Worm (Caenorhabditis elegans): ENCODE data around the gene set-31.
"Not testable (repeated sequence)": the region's sequence is repeated elsewhere in the genome, so short reads cannot be mapped to it uniquely, and the experiment has no call there.

DNA sequence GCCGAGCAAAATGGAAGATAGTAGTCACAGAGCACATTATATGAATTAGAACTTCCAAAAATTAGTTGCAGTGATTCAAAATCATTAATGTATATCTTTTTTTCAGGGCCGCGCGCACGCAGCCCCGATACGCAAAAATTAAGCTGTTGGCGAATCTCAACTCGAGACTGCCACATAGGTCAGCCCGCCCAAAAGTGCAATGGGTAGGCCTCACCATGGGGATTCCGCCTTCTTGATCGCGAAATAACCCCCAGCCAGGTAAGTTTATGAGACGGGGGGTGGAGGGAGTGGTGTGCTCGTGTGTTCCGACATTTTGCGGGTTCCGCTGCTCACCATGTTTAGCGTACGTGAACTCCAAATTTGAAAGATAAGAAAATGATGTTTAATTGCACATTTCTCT is 45.4 kb downstream of the set-31 start, which contains the start of gene F08H9.3:
- TF ChIP-seq sox-4 (tag; optimal IDR thresholded peaks at IDR 0.05); hlh-13 (GFP tag; optimal IDR thresholded peaks at IDR 0.05); dmd-4 (tag; optimal IDR thresholded peaks at IDR 0.05; ENCODE audit: borderline replicate concordance); ceh-14 (tag; optimal IDR thresholded peaks at IDR 0.05); unc-86 (tag; optimal IDR thresholded peaks at IDR 0.05); dve-1 (tag; optimal IDR thresholded peaks at IDR 0.05); pag-3 (tag; optimal IDR thresholded peaks at IDR 0.05; ENCODE audit: borderline replicate concordance); ceh-19 (GFP tag; optimal IDR thresholded peaks at IDR 0.05); ama-1 (optimal IDR thresholded peaks at IDR 0.05); hlh-30 (tag; optimal IDR thresholded peaks at IDR 0.05; ENCODE audit: insufficient read depth); ets-4 (tag; optimal IDR thresholded peaks at IDR 0.05); ceh-2 (tag; optimal IDR thresholded peaks at IDR 0.05); elt-4 (tag; optimal IDR thresholded peaks at IDR 0.05): not testable (repeated sequence)
- peak; percentile 17 for TF ChIP-seq ref-2 (tag; optimal IDR thresholded peaks at IDR 0.05)

Data from whole organism, late embryonic.